Fruit fly (Drosophila melanogaster) whole organism, embryonic: ENCODE data around the gene Naxe.

ENCODE experiments used
- Atf6 ChIP-seq: fragments of 200-800 bp; sonication (Bioruptor generic); IDR thresholded peaks from 2 replicates; pipeline ENCODE4 v1.3.6; 2022; ENCODE audit warnings: missing biosample characterization, missing genetic modification characterization
- CG11504 ChIP-seq: fragments of 200-800 bp; sonication (Bioruptor generic); optimal IDR thresholded peaks from 3 replicates; lab custom pipeline; 2019; ENCODE audit warnings: missing biosample characterization, mild to moderate bottlenecking, missing genetic modification characterization, moderate library complexity
- CG11723 ChIP-seq: fragments of 200-800 bp; sonication (Bioruptor generic); optimal IDR thresholded peaks from 2 replicates; lab custom pipeline; 2017; ENCODE audit warnings: missing biosample characterization, mild to moderate bottlenecking, missing genetic modification characterization
- CG12391 ChIP-seq: fragments of 200-800 bp; sonication (Bioruptor generic); optimal IDR thresholded peaks from 3 replicates; lab custom pipeline; 2018; ENCODE audit warnings: missing biosample characterization, mild to moderate bottlenecking, missing genetic modification characterization, moderate library complexity
- CG13624 ChIP-seq: fragments of 200-800 bp; sonication (Bioruptor generic); optimal IDR thresholded peaks from 2 replicates; lab custom pipeline; 2016; ENCODE audit warnings: missing biosample characterization, missing genetic modification characterization
- CG14860 ChIP-seq: fragments of 200-800 bp; sonication (Bioruptor generic); IDR thresholded peaks from 3 replicates; pipeline ENCODE4 v1.3.6; 2022; ENCODE audit warnings: missing biosample characterization, missing genetic modification characterization; ENCODE audit not compliant: partially characterized antibody
- CG15269 ChIP-seq: fragments of 200-800 bp; sonication (Bioruptor generic); optimal IDR thresholded peaks from 2 replicates; lab custom pipeline; 2018; ENCODE audit warnings: missing biosample characterization, mild to moderate bottlenecking, missing genetic modification characterization, moderate library complexity
- CG1529 ChIP-seq: fragments of 200-800 bp; sonication (Bioruptor generic); optimal IDR thresholded peaks from 3 replicates; lab custom pipeline; 2018; ENCODE audit warnings: missing biosample characterization, missing genetic modification characterization
- CG15514 ChIP-seq: fragments of 200-800 bp; sonication (Bioruptor generic); optimal IDR thresholded peaks from 3 replicates; lab custom pipeline; 2017; ENCODE audit warnings: missing biosample characterization, missing genetic modification characterization, mild to moderate bottlenecking, moderate library complexity, missing genetic modification reagents
- CG16813 ChIP-seq: fragments of 200-800 bp; sonication (Bioruptor generic); IDR thresholded peaks from 3 replicates; pipeline ENCODE4 v1.3.6; 2022; ENCODE audit warnings: missing biosample characterization, missing genetic modification characterization; ENCODE audit not compliant: partially characterized antibody
- CG2889 ChIP-seq: fragments of 200-800 bp; sonication (Bioruptor generic); IDR thresholded peaks from 3 replicates; pipeline ENCODE4 v1.3.6; 2022; ENCODE audit warnings: missing biosample characterization, missing genetic modification characterization
- CG34422 ChIP-seq: fragments of 200-800 bp; sonication (Bioruptor generic); IDR thresholded peaks from 3 replicates; pipeline ENCODE4 v1.3.6; 2022; ENCODE audit warnings: missing biosample characterization, missing genetic modification characterization
- CG3838 ChIP-seq: fragments of 200-800 bp; sonication (Bioruptor generic); optimal IDR thresholded peaks from 3 replicates; lab custom pipeline; 2016; ENCODE audit warnings: missing biosample characterization, missing genetic modification characterization
- CG43689 ChIP-seq: fragments of 200-800 bp; sonication (Bioruptor generic); IDR thresholded peaks from 2 replicates; pipeline ENCODE4 v1.3.6; 2022; ENCODE audit warnings: missing biosample characterization, missing genetic modification characterization
- CG5180 ChIP-seq: fragments of 200-800 bp; sonication (Bioruptor generic); optimal IDR thresholded peaks from 3 replicates; lab custom pipeline; 2017; ENCODE audit warnings: missing biosample characterization, missing genetic modification characterization, mild to moderate bottlenecking, moderate library complexity, missing genetic modification reagents
- CG5953 ChIP-seq: fragments of 200-800 bp; sonication (Bioruptor generic); IDR thresholded peaks from 2 replicates; pipeline ENCODE4 v1.3.6; 2022; ENCODE audit warnings: missing biosample characterization, missing genetic modification characterization
- CG6175 ChIP-seq: fragments of 200-800 bp; sonication (Bioruptor generic); IDR thresholded peaks from 3 replicates; pipeline ENCODE4 v1.3.6; 2022; ENCODE audit warnings: missing biosample characterization, missing genetic modification characterization
- CG6254 ChIP-seq: fragments of 200-800 bp; sonication (Bioruptor generic); optimal IDR thresholded peaks from 3 replicates; lab custom pipeline; 2017; ENCODE audit warnings: mild to moderate bottlenecking, missing biosample characterization, missing genetic modification reagents, missing genetic modification characterization
- CG6272 ChIP-seq: fragments of 200-800 bp; sonication (Bioruptor generic); IDR thresholded peaks from 2 replicates; pipeline ENCODE4 v1.3.6; 2022; ENCODE audit warnings: missing biosample characterization, missing genetic modification characterization
- CG6765 ChIP-seq: fragments of 200-800 bp; sonication (Bioruptor generic); optimal IDR thresholded peaks from 3 replicates; lab custom pipeline; 2017; ENCODE audit warnings: missing biosample characterization, mild to moderate bottlenecking, missing genetic modification characterization
- CG7928 ChIP-seq: fragments of 200-800 bp; sonication (Bioruptor generic); optimal IDR thresholded peaks from 2 replicates; lab custom pipeline; 2017; ENCODE audit warnings: missing biosample characterization, mild to moderate bottlenecking, missing genetic modification characterization
- CG8281 ChIP-seq: fragments of 200-800 bp; sonication (Bioruptor generic); optimal IDR thresholded peaks from 2 replicates; lab custom pipeline; 2018; ENCODE audit warnings: missing biosample characterization, mild to moderate bottlenecking, missing genetic modification characterization, moderate library complexity
- CG8765 ChIP-seq: fragments of 200-800 bp; sonication (Bioruptor generic); IDR thresholded peaks from 2 replicates; pipeline ENCODE4 v1.3.6; 2022; ENCODE audit warnings: missing biosample characterization, missing genetic modification characterization
- Fer3 ChIP-seq: fragments of 200-800 bp; sonication (Bioruptor generic); optimal IDR thresholded peaks from 2 replicates; lab custom pipeline; 2018; ENCODE audit warnings: missing biosample characterization, mild to moderate bottlenecking, missing genetic modification characterization, moderate library complexity
- HLH54F ChIP-seq: fragments of 200-800 bp; sonication (Bioruptor generic); optimal IDR thresholded peaks from 3 replicates; lab custom pipeline; 2016; ENCODE audit warnings: missing biosample characterization, missing genetic modification characterization
- Hr78 ChIP-seq, 2 experiments: fragments of 200-800 bp in 1 of 2; fragments of >200 bp in 1 of 2; sonication (Bioruptor generic) in 1 of 2; optimal IDR thresholded peaks; 2 replicates each; lab custom pipeline; 2017 to 2019; ENCODE audit warnings: missing biosample characterization in 2 of 2, missing genetic modification characterization in 2 of 2, mild to moderate bottlenecking in 1 of 2, moderate library complexity in 1 of 2
- Nf-YC ChIP-seq: fragments of 200-800 bp; optimal IDR thresholded peaks from 3 replicates; lab custom pipeline; 2019; ENCODE audit warnings: missing biosample characterization, mild to moderate bottlenecking, missing genetic modification characterization, moderate library complexity
- Rfx ChIP-seq: fragments of 200-800 bp; sonication (Bioruptor generic); IDR thresholded peaks from 2 replicates; pipeline ENCODE4 v1.3.6; 2022; ENCODE audit warnings: missing biosample characterization, missing genetic modification characterization
- Xrp1 ChIP-seq: fragments of 200-800 bp; sonication (Bioruptor generic); IDR thresholded peaks from 2 replicates; pipeline ENCODE4 v1.3.6; 2022; ENCODE audit warnings: missing biosample characterization, missing genetic modification characterization
- amos ChIP-seq: fragments of 200-800 bp; sonication (Bioruptor generic); IDR thresholded peaks from 2 replicates; pipeline ENCODE4 v1.3.6; 2022; ENCODE audit warnings: missing biosample characterization, missing genetic modification characterization; ENCODE audit not compliant: partially characterized antibody
- aop ChIP-seq: fragments of 200-800 bp; sonication (Bioruptor generic); IDR thresholded peaks from 2 replicates; pipeline ENCODE4 v1.3.6; 2022; ENCODE audit warnings: missing biosample characterization, missing genetic modification characterization
- ap ChIP-seq: fragments of 200-800 bp; sonication (Bioruptor generic); IDR thresholded peaks from 2 replicates; pipeline ENCODE4 v1.3.6; 2022; ENCODE audit warnings: missing biosample characterization, missing genetic modification characterization
- cas ChIP-seq: fragments of 200-800 bp; sonication (Bioruptor generic); IDR thresholded peaks from 2 replicates; pipeline ENCODE4 v1.3.6; 2022; ENCODE audit warnings: missing biosample characterization, missing genetic modification characterization
- chm ChIP-seq: fragments of 200-800 bp; sonication (Bioruptor generic); IDR thresholded peaks from 2 replicates; pipeline ENCODE4 v1.3.6; 2022; ENCODE audit warnings: missing biosample characterization, missing genetic modification characterization
- ci ChIP-seq: fragments of 200-800 bp; sonication (Bioruptor generic); IDR thresholded peaks from 3 replicates; pipeline ENCODE4 v1.3.6; 2022; ENCODE audit warnings: missing biosample characterization, missing genetic modification characterization
- da ChIP-seq: fragments of 200-800 bp; sonication (Bioruptor generic); optimal IDR thresholded peaks from 2 replicates; lab custom pipeline; 2016; ENCODE audit warnings: missing biosample characterization, missing genetic modification characterization
- fd3F ChIP-seq: fragments of 200-800 bp; sonication (Bioruptor generic); optimal IDR thresholded peaks from 2 replicates; lab custom pipeline; 2018; ENCODE audit warnings: missing biosample characterization, mild to moderate bottlenecking, missing genetic modification characterization, moderate library complexity
- fd96Cb ChIP-seq: fragments of 200-800 bp; sonication (Bioruptor generic); optimal IDR thresholded peaks from 2 replicates; lab custom pipeline; 2018; ENCODE audit warnings: missing biosample characterization, mild to moderate bottlenecking, missing genetic modification characterization, moderate library complexity
- h ChIP-seq: fragments of >200 bp; optimal IDR thresholded peaks from 2 replicates; lab custom pipeline; 2017
- jumu ChIP-seq: fragments of 200-800 bp; sonication (Bioruptor generic); optimal IDR thresholded peaks from 3 replicates; lab custom pipeline; 2016; ENCODE audit warnings: missing biosample characterization, missing genetic modification characterization
- mam ChIP-seq: fragments of 200-800 bp; sonication (Bioruptor generic); optimal IDR thresholded peaks from 3 replicates; lab custom pipeline; 2016; ENCODE audit warnings: missing biosample characterization, missing genetic modification characterization
- pnt ChIP-seq: fragments of 200-800 bp; sonication (Bioruptor generic); optimal IDR thresholded peaks from 3 replicates; lab custom pipeline; 2016; ENCODE audit warnings: missing biosample characterization, missing genetic modification characterization
- rib ChIP-seq: fragments of 200-800 bp; sonication (Bioruptor generic); IDR thresholded peaks from 2 replicates; pipeline ENCODE4 v1.3.6; 2022; ENCODE audit warnings: missing biosample characterization, missing genetic modification characterization
- sisA ChIP-seq: fragments of 200-800 bp; sonication (Bioruptor generic); IDR thresholded peaks from 2 replicates; pipeline ENCODE4 v1.3.6; 2022; ENCODE audit warnings: missing biosample characterization, missing genetic modification characterization
- sob ChIP-seq: fragments of 200-800 bp; sonication (Bioruptor generic); IDR thresholded peaks from 2 replicates; pipeline ENCODE4 v1.3.6; 2022; ENCODE audit warnings: missing biosample characterization, missing genetic modification characterization
- tio ChIP-seq: fragments of 200-800 bp; sonication (Bioruptor generic); optimal IDR thresholded peaks from 2 replicates; lab custom pipeline; 2017; ENCODE audit warnings: missing biosample characterization, missing genetic modification characterization, inconsistent platforms
- tup ChIP-seq: fragments of 200-800 bp; sonication (Bioruptor generic); optimal IDR thresholded peaks from 2 replicates; lab custom pipeline; 2016; ENCODE audit warnings: missing biosample characterization, mild to moderate bottlenecking, missing genetic modification characterization, moderate library complexity
- vfl ChIP-seq: fragments of 200-800 bp; sonication (Bioruptor generic); optimal IDR thresholded peaks from 2 replicates; lab custom pipeline; 2016; ENCODE audit warnings: missing biosample characterization, missing genetic modification characterization
- wor ChIP-seq: fragments of 200-800 bp; sonication (Bioruptor generic); IDR thresholded peaks from 2 replicates; pipeline ENCODE4 v1.3.6; 2022; ENCODE audit warnings: missing biosample characterization, missing genetic modification characterization

Naxe gene

DNA sequence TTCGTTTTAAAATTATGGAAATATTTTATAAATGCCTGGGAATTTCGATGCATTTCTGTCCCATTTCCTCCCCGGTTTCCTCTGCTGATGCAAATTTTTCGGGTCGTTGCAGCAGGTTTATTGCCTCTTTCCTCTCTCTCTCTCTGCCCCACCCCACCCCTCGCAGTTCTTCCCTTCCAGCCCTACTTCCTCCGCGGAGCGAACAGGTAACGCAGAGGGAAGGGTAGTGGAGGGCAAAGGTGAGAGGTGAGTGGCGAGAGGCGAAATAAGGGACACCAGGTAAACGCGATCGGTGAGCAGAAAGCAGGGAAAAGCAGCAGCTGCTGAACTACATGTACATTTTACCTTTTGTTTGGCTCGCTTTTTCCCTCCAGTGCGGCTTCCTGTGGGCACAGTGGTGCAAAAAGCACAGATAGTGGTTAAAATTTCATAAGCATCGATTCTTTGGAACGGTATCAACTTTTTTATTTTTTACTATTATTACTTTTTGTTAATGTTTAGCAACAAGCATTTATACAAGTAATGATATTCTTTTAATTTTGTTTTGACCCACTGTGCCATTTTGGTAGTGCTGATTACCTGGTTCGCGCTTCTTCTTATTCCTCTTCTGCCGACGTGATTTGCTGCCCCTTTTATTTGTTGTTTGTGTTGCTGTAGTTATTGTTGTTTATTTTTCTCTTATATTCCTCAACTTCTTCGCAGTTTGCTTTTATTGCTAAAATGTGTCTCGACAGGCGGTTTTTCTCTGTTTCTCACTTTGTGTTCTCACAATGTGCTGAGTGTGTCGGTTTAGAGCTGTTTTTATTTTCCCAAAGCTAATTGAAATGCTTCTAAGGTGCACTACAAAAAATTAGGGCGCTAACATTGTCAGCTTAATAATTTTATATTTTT, 2.3 kb upstream of the Naxe start (continued):
- no peak for TF ChIP-seq CG5953 (GFP tag; lab: Robert Waterston, UW)
- TF ChIP-seq CG6765 (GFP tag; lab: Kevin White, UChicago), result no peak
- peak; percentile 32 for TF ChIP-seq CG11723 (GFP tag; lab: Kevin White, UChicago)
- peak; percentile 3 for TF ChIP-seq HLH54F
- peak; percentile 22 for TF ChIP-seq fd3F
- TF ChIP-seq CG15269 (tag; lab: Kevin White, UChicago), result peak; percentile 48
- no peak for TF ChIP-seq h (lab: Kevin White, UChicago)
- TF ChIP-seq ci (GFP tag; lab: Robert Waterston, UW), result peak; percentile 68; the same call in 2 of the 3 replicates
- TF ChIP-seq CG43689 (GFP tag; lab: Robert Waterston, UW), result peak; percentile 48; the same call in 1 of the 2 replicates
- TF ChIP-seq CG6272 (GFP tag; lab: Robert Waterston, UW), result no peak
- 0 out of 2 replicates have a peak, but pooled peaks have one; percentile 51 for TF ChIP-seq sob (GFP tag; lab: Robert Waterston, UW)
- TF ChIP-seq wor, result peak; percentile 34; the same call in 1 of the 2 replicates
- TF ChIP-seq CG5180 (GFP tag; lab: Kevin White, UChicago), result no peak
- TF ChIP-seq tup (GFP tag; lab: Kevin White, UChicago), result peak; percentile 9
- no peak for TF ChIP-seq CG3838 (GFP tag; lab: Kevin White, UChicago)
- TF ChIP-seq CG11504 (tag; lab: Kevin White, UChicago), result peak; percentile 69
- TF ChIP-seq tio (GFP tag; lab: Kevin White, UChicago), result no peak
- no peak for TF ChIP-seq cas (GFP tag; lab: Robert Waterston, UW)
- TF ChIP-seq Rfx (GFP tag; lab: Robert Waterston, UW), result peak; percentile 63
- no peak for TF ChIP-seq amos (GFP tag; lab: Robert Waterston, UW)
- TF ChIP-seq vfl (GFP tag; lab: Kevin White, UChicago), result peak; percentile 23
- peak; percentile 64 for TF ChIP-seq CG34422
- TF ChIP-seq chm (GFP tag; lab: Robert Waterston, UW), result peak; percentile 77
- TF ChIP-seq CG8281, result no peak
- peak; percentile 36 for TF ChIP-seq pnt (GFP tag; lab: Kevin White, UChicago)
- peak; percentile 2 for TF ChIP-seq mam (GFP tag; lab: Kevin White, UChicago)
- peak; percentile 29; the same call in 1 of the 3 replicates for TF ChIP-seq CG2889 (GFP tag; lab: Robert Waterston, UW)
- TF ChIP-seq Fer3 (tag; lab: Kevin White, UChicago), result peak; percentile 0
- peak; percentile 62 for TF ChIP-seq fd96Cb (tag; lab: Kevin White, UChicago)
- TF ChIP-seq da (GFP tag; lab: Kevin White, UChicago), result no peak
- TF ChIP-seq CG8765 (GFP tag; lab: Robert Waterston, UW), result peak; percentile 89
- TF ChIP-seq rib (GFP tag; lab: Robert Waterston, UW), result no peak
- peak; percentile 60 for TF ChIP-seq ap
- no peak for TF ChIP-seq CG7928 (GFP tag; lab: Kevin White, UChicago)
- TF ChIP-seq Hr78 (GFP tag; optimal IDR thresholded peaks at IDR 0.05; lab: Kevin White, UChicago), result peak in 1 of 2 experiments; percentile 40
- TF ChIP-seq Xrp1 (GFP tag; lab: Robert Waterston, UW), result peak; percentile 90
- peak; percentile 59 for TF ChIP-seq CG6254
- peak; percentile 32 for TF ChIP-seq jumu (GFP tag; lab: Kevin White, UChicago)
- peak; percentile 29; the same call in 1 of the 3 replicates for TF ChIP-seq CG16813 (GFP tag; lab: Robert Waterston, UW)
- TF ChIP-seq Nf-YC (tag; lab: Kevin White, UChicago), result no peak
- peak; percentile 20 for TF ChIP-seq CG15514 (GFP tag; lab: Kevin White, UChicago)
- 0 out of 2 replicates have a peak, but pooled peaks have one; percentile 45 for TF ChIP-seq Atf6
- peak; percentile 26; the same call in 1 of the 2 replicates for TF ChIP-seq aop (GFP tag; lab: Robert Waterston, UW)
- TF ChIP-seq CG14860 (GFP tag; lab: Robert Waterston, UW), result no peak
- TF ChIP-seq CG1529 (GFP tag; lab: Kevin White, UChicago), result peak; percentile 36
- TF ChIP-seq CG13624, result no peak
- no peak for TF ChIP-seq CG6175 (GFP tag; lab: Robert Waterston, UW)
- TF ChIP-seq CG12391 (tag; lab: Kevin White, UChicago), result peak; percentile 69
- peak; percentile 76 for TF ChIP-seq sisA
